Fruit fly (Drosophila melanogaster) whole organism, embryonic: ENCODE data around the gene CG5828.

ENCODE experiments used
- C15 ChIP-seq: fragments of 200-800 bp; sonication (Bioruptor generic); IDR thresholded peaks from 3 replicates; pipeline ENCODE4 v1.3.6; 2022; ENCODE audit warnings: missing biosample characterization, missing genetic modification characterization
- CG12155 ChIP-seq: fragments of 200-800 bp; sonication (Bioruptor generic); optimal IDR thresholded peaks from 3 replicates; lab custom pipeline; 2016; ENCODE audit warnings: missing biosample characterization, missing genetic modification characterization
- CG14710 ChIP-seq: fragments of 200-800 bp; sonication (Bioruptor generic); optimal IDR thresholded peaks from 3 replicates; lab custom pipeline; 2019; ENCODE audit warnings: missing biosample characterization, mild to moderate bottlenecking, missing genetic modification characterization, moderate library complexity
- CG15479 ChIP-seq: fragments of 200-800 bp; sonication (Bioruptor generic); optimal IDR thresholded peaks from 3 replicates; lab custom pipeline; 2019; ENCODE audit warnings: missing biosample characterization, mild to moderate bottlenecking, missing genetic modification characterization, moderate library complexity
- CG1603 ChIP-seq: fragments of 200-800 bp; sonication (Bioruptor generic); optimal IDR thresholded peaks from 2 replicates; lab custom pipeline; 2019; ENCODE audit warnings: missing biosample characterization, mild to moderate bottlenecking, missing genetic modification characterization, moderate library complexity
- CG16813 ChIP-seq: fragments of 200-800 bp; sonication (Bioruptor generic); IDR thresholded peaks from 3 replicates; pipeline ENCODE4 v1.3.6; 2022; ENCODE audit warnings: missing biosample characterization, missing genetic modification characterization; ENCODE audit not compliant: partially characterized antibody
- CG17568 ChIP-seq: fragments of 200-800 bp; sonication (Bioruptor generic); optimal IDR thresholded peaks from 2 replicates; lab custom pipeline; 2018; ENCODE audit warnings: missing biosample characterization, mild to moderate bottlenecking, missing genetic modification characterization, moderate library complexity
- CG2116 ChIP-seq: fragments of 200-800 bp; sonication (Bioruptor generic); optimal IDR thresholded peaks from 3 replicates; lab custom pipeline; 2018; ENCODE audit warnings: missing biosample characterization, mild to moderate bottlenecking, missing genetic modification characterization
- CG2712 ChIP-seq: fragments of 200-800 bp; optimal IDR thresholded peaks from 3 replicates; lab custom pipeline; 2019; ENCODE audit warnings: missing biosample characterization, mild to moderate bottlenecking, missing genetic modification characterization, moderate library complexity
- CG31365 ChIP-seq: fragments of 200-800 bp; sonication (Bioruptor generic); optimal IDR thresholded peaks from 2 replicates; lab custom pipeline; 2018; ENCODE audit warnings: missing biosample characterization, mild to moderate bottlenecking, missing genetic modification characterization
- CG34224 ChIP-seq: fragments of 200-800 bp; sonication (Bioruptor generic); IDR thresholded peaks from 3 replicates; pipeline ENCODE4 v1.3.6; 2022; ENCODE audit warnings: missing biosample characterization, missing genetic modification characterization; ENCODE audit not compliant: partially characterized antibody
- CG6254 ChIP-seq: fragments of 200-800 bp; sonication (Bioruptor generic); optimal IDR thresholded peaks from 3 replicates; lab custom pipeline; 2017; ENCODE audit warnings: mild to moderate bottlenecking, missing biosample characterization, missing genetic modification reagents, missing genetic modification characterization
- CG8290 ChIP-seq, 3 experiments: fragments of 200-800 bp; sonication (Bioruptor generic); optimal IDR thresholded peaks; 2 replicates each; lab custom pipeline; 2016 to 2019; ENCODE audit warnings: missing biosample characterization in 3 of 3, missing genetic modification characterization in 3 of 3, mild to moderate bottlenecking in 2 of 3, moderate library complexity in 1 of 3
- D19A ChIP-seq: fragments of 200-800 bp; optimal IDR thresholded peaks from 3 replicates; lab custom pipeline; 2019; ENCODE audit warnings: missing biosample characterization, mild to moderate bottlenecking, missing genetic modification characterization, moderate library complexity
- Dp ChIP-seq: fragments of 200-800 bp; sonication (Bioruptor generic); optimal IDR thresholded peaks from 2 replicates; lab custom pipeline; 2018; ENCODE audit warnings: missing biosample characterization, mild to moderate bottlenecking, missing genetic modification characterization, moderate library complexity
- E2f2 ChIP-seq: fragments of 200-800 bp; sonication (Bioruptor generic); IDR thresholded peaks from 2 replicates; pipeline ENCODE4 v1.3.6; 2022; ENCODE audit warnings: missing biosample characterization, missing genetic modification characterization
- HmgZ ChIP-seq: fragments of 200-800 bp; sonication (Bioruptor generic); optimal IDR thresholded peaks from 2 replicates; lab custom pipeline; 2018; ENCODE audit warnings: missing biosample characterization, mild to moderate bottlenecking, missing genetic modification characterization
- MESR4 ChIP-seq: fragments of 200-800 bp; sonication (Bioruptor generic); optimal IDR thresholded peaks from 2 replicates; lab custom pipeline; 2018; ENCODE audit warnings: missing biosample characterization, mild to moderate bottlenecking, missing genetic modification characterization, moderate library complexity
- Med ChIP-seq: fragments of 200-800 bp; sonication (Bioruptor generic); peaks from one replicate; lab custom pipeline; 2016; ENCODE audit warnings: missing biosample characterization, missing genetic modification characterization, mild to moderate bottlenecking, inconsistent platforms, moderate library complexity
- Myb ChIP-seq: fragments of 200-800 bp; sonication (Bioruptor generic); optimal IDR thresholded peaks from 2 replicates; lab custom pipeline; 2016; ENCODE audit warnings: missing biosample characterization, missing genetic modification characterization
- Neu2 ChIP-seq: fragments of 200-800 bp; sonication (Bioruptor generic); optimal IDR thresholded peaks from 3 replicates; lab custom pipeline; 2016; ENCODE audit warnings: missing biosample characterization, missing genetic modification characterization, borderline replicate concordance
- Oli ChIP-seq: fragments of 200-800 bp; sonication (Bioruptor generic); optimal IDR thresholded peaks from 2 replicates; lab custom pipeline; 2018; ENCODE audit warnings: missing biosample characterization, mild to moderate bottlenecking, missing genetic modification characterization, moderate library complexity
- amos ChIP-seq: fragments of 200-800 bp; sonication (Bioruptor generic); IDR thresholded peaks from 2 replicates; pipeline ENCODE4 v1.3.6; 2022; ENCODE audit warnings: missing biosample characterization, missing genetic modification characterization; ENCODE audit not compliant: partially characterized antibody
- ap ChIP-seq: fragments of 200-800 bp; sonication (Bioruptor generic); IDR thresholded peaks from 2 replicates; pipeline ENCODE4 v1.3.6; 2022; ENCODE audit warnings: missing biosample characterization, missing genetic modification characterization
- ato ChIP-seq: fragments of 200-800 bp; sonication (Bioruptor generic); IDR thresholded peaks from 2 replicates; pipeline ENCODE4 v1.3.6; 2022; ENCODE audit warnings: missing biosample characterization, missing genetic modification characterization; ENCODE audit not compliant: partially characterized antibody
- bbx ChIP-seq: fragments of 200-800 bp; sonication (Bioruptor generic); IDR thresholded peaks from 2 replicates; pipeline ENCODE4 v1.3.6; 2022; ENCODE audit warnings: missing biosample characterization, missing genetic modification characterization; ENCODE audit not compliant: partially characterized antibody
- bcd ChIP-seq: fragments of 200-800 bp; sonication (Bioruptor generic); optimal IDR thresholded peaks from 2 replicates; lab custom pipeline; 2017; ENCODE audit warnings: missing biosample characterization, mild to moderate bottlenecking, missing genetic modification characterization
- bowl ChIP-seq: fragments of 200-800 bp; sonication (Bioruptor generic); IDR thresholded peaks from 2 replicates; pipeline ENCODE4 v1.3.6; 2022; ENCODE audit warnings: missing biosample characterization, missing genetic modification characterization
- cato ChIP-seq: fragments of 200-800 bp; sonication (Bioruptor generic); optimal IDR thresholded peaks from 2 replicates; lab custom pipeline; 2016; ENCODE audit warnings: missing biosample characterization, missing genetic modification characterization, borderline replicate concordance
- ci ChIP-seq: fragments of 200-800 bp; sonication (Bioruptor generic); IDR thresholded peaks from 3 replicates; pipeline ENCODE4 v1.3.6; 2022; ENCODE audit warnings: missing biosample characterization, missing genetic modification characterization
- crp ChIP-seq, 2 experiments: fragments of 200-800 bp; sonication (Bioruptor generic); optimal IDR thresholded peaks; 2 replicates in 1 of 2; 3 replicates in 1 of 2; lab custom pipeline; 2017; ENCODE audit warnings: missing biosample characterization in 2 of 2, missing genetic modification characterization in 2 of 2, mild to moderate bottlenecking in 1 of 2, moderate library complexity in 1 of 2
- eyg ChIP-seq: fragments of 200-800 bp; sonication (Bioruptor generic); optimal IDR thresholded peaks from 3 replicates; lab custom pipeline; 2016; ENCODE audit warnings: missing biosample characterization, missing genetic modification characterization
- fu2 ChIP-seq: fragments of 200-800 bp; sonication (Bioruptor generic); optimal IDR thresholded peaks from 2 replicates; lab custom pipeline; 2016; ENCODE audit warnings: missing biosample characterization, missing genetic modification characterization
- gfzf ChIP-seq: fragments of 200-800 bp; sonication (Bioruptor generic); optimal IDR thresholded peaks from 2 replicates; lab custom pipeline; 2016; ENCODE audit warnings: missing biosample characterization, mild to moderate bottlenecking, missing genetic modification characterization, moderate library complexity
- her ChIP-seq: fragments of 200-800 bp; sonication (Bioruptor generic); optimal IDR thresholded peaks from 2 replicates; lab custom pipeline; 2016; ENCODE audit warnings: missing biosample characterization, missing genetic modification characterization
- lab ChIP-seq: fragments of 200-800 bp; sonication (Bioruptor generic); optimal IDR thresholded peaks from 3 replicates; lab custom pipeline; 2017; ENCODE audit warnings: missing biosample characterization, missing genetic modification characterization, mild to moderate bottlenecking, moderate library complexity, missing genetic modification reagents
- lilli ChIP-seq: fragments of 200-800 bp; sonication (Bioruptor generic); optimal IDR thresholded peaks from 3 replicates; lab custom pipeline; 2016; ENCODE audit warnings: missing biosample characterization, missing genetic modification characterization
- nerfin-1 ChIP-seq: fragments of 200-800 bp; sonication (Bioruptor generic); optimal IDR thresholded peaks from 3 replicates; lab custom pipeline; 2019; ENCODE audit warnings: missing biosample characterization, mild to moderate bottlenecking, missing genetic modification characterization, moderate library complexity
- nerfin-2 ChIP-seq: fragments of 200-800 bp; sonication (Bioruptor generic); IDR thresholded peaks from 2 replicates; pipeline ENCODE4 v1.3.6; 2022; ENCODE audit warnings: missing biosample characterization, missing genetic modification characterization; ENCODE audit not compliant: partially characterized antibody
- onecut ChIP-seq: fragments of 200-800 bp; sonication (Bioruptor generic); IDR thresholded peaks from 2 replicates; pipeline ENCODE4 v1.3.6; 2022; ENCODE audit warnings: missing biosample characterization, missing genetic modification characterization
- sisA ChIP-seq: fragments of 200-800 bp; sonication (Bioruptor generic); IDR thresholded peaks from 2 replicates; pipeline ENCODE4 v1.3.6; 2022; ENCODE audit warnings: missing biosample characterization, missing genetic modification characterization
- sna ChIP-seq: fragments of 200-800 bp; sonication (Bioruptor generic); IDR thresholded peaks from 2 replicates; pipeline ENCODE4 v1.3.6; 2022; ENCODE audit warnings: missing biosample characterization, missing genetic modification characterization; ENCODE audit not compliant: partially characterized antibody
- stwl ChIP-seq: fragments of 200-800 bp; sonication (Bioruptor generic); optimal IDR thresholded peaks from 3 replicates; lab custom pipeline; 2018; ENCODE audit warnings: missing biosample characterization, mild to moderate bottlenecking, missing genetic modification characterization, moderate library complexity
- tin ChIP-seq: fragments of 200-800 bp; sonication (Bioruptor generic); optimal IDR thresholded peaks from 3 replicates; lab custom pipeline; 2016; ENCODE audit warnings: missing biosample characterization, missing genetic modification characterization
- trem ChIP-seq: fragments of 200-800 bp; optimal IDR thresholded peaks from 3 replicates; lab custom pipeline; 2019; ENCODE audit warnings: missing biosample characterization, mild to moderate bottlenecking, missing genetic modification characterization, moderate library complexity
- unc-4 ChIP-seq: fragments of 200-800 bp; sonication (Bioruptor generic); IDR thresholded peaks from 2 replicates; pipeline ENCODE4 v1.3.6; 2022; ENCODE audit warnings: missing biosample characterization, missing genetic modification characterization; ENCODE audit not compliant: partially characterized antibody
- vnd ChIP-seq: fragments of 200-800 bp; sonication (Bioruptor generic); IDR thresholded peaks from 3 replicates; pipeline ENCODE4 v1.3.6; 2022; ENCODE audit warnings: missing biosample characterization, missing genetic modification characterization; ENCODE audit not compliant: partially characterized antibody
- zen2 ChIP-seq: fragments of 200-800 bp; sonication (Bioruptor generic); IDR thresholded peaks from 3 replicates; pipeline ENCODE4 v1.3.6; 2022; ENCODE audit warnings: missing biosample characterization, missing genetic modification characterization; ENCODE audit not compliant: partially characterized antibody

Gene CG5828

dm6 chr2L:5096222-5096621 lies 2.4 kb downstream of the CG5828 start, which contains the start of gene CG4230 (continued):
- peak; percentile 53; the same call in 1 of the 2 replicates for TF ChIP-seq ato (GFP tag; lab: Robert Waterston, UW)
- TF ChIP-seq bbx (GFP tag; lab: Robert Waterston, UW), result peak; percentile 94
- TF ChIP-seq CG31365 (tag; lab: Kevin White, UChicago), result no peak
- TF ChIP-seq cato (GFP tag; lab: Kevin White, UChicago), result no peak
- peak; percentile 69; the same call in 2 of the 3 replicates for TF ChIP-seq zen2 (GFP tag; lab: Robert Waterston, UW)
- TF ChIP-seq nerfin-2 (GFP tag; lab: Robert Waterston, UW), result peak; percentile 48; the same call in 1 of the 2 replicates
- TF ChIP-seq CG2712 (tag; lab: Kevin White, UChicago), result peak; percentile 30
- TF ChIP-seq ap (GFP tag; lab: Robert Waterston, UW), result no peak
- TF ChIP-seq Med (GFP tag; lab: Kevin White, UChicago), result peak; percentile 67
- TF ChIP-seq stwl (tag; lab: Kevin White, UChicago), result peak; percentile 30
- peak; percentile 84 for TF ChIP-seq CG6254 (GFP tag; lab: Kevin White, UChicago)
- peak; percentile 36; the same call in 1 of the 2 replicates for TF ChIP-seq E2f2 (GFP tag; lab: Robert Waterston, UW)
- TF ChIP-seq Oli, result no peak
- TF ChIP-seq CG17568 (GFP tag; lab: Kevin White, UChicago), result peak; percentile 36
- peak; percentile 91 for TF ChIP-seq Myb (GFP tag; lab: Kevin White, UChicago)
- peak; percentile 24 for TF ChIP-seq lab (GFP tag; lab: Kevin White, UChicago)
- no peak for TF ChIP-seq lilli
- no peak for TF ChIP-seq sisA
- TF ChIP-seq sna (GFP tag; lab: Robert Waterston, UW), result peak; percentile 79
- TF ChIP-seq HmgZ (tag; lab: Kevin White, UChicago), result peak; percentile 30
- TF ChIP-seq eyg (GFP tag; lab: Kevin White, UChicago), result no peak
- TF ChIP-seq trem (tag; lab: Kevin White, UChicago), result peak; percentile 65
- peak; percentile 14 for TF ChIP-seq Dp
- TF ChIP-seq CG15479 (GFP tag; lab: Kevin White, UChicago), result no peak
- peak; percentile 90 for TF ChIP-seq unc-4 (GFP tag; lab: Robert Waterston, UW)
- peak; percentile 78 for TF ChIP-seq CG34224 (GFP tag; lab: Robert Waterston, UW)
- TF ChIP-seq CG12155, result no peak
- peak; percentile 92 for TF ChIP-seq amos (GFP tag; lab: Robert Waterston, UW)
- TF ChIP-seq C15 (GFP tag; lab: Robert Waterston, UW), result no peak
- peak; percentile 45; the same call in 1 of the 3 replicates for TF ChIP-seq ci (GFP tag; lab: Robert Waterston, UW)
- no peak for TF ChIP-seq fu2 (GFP tag; lab: Kevin White, UChicago)
- TF ChIP-seq gfzf, result peak; percentile 39
- TF ChIP-seq vnd (GFP tag; lab: Robert Waterston, UW), result peak; percentile 63; the same call in 2 of the 3 replicates
- no peak for TF ChIP-seq onecut (GFP tag; lab: Robert Waterston, UW)
- no peak for TF ChIP-seq nerfin-1
- TF ChIP-seq CG2116 (GFP tag; lab: Kevin White, UChicago), result peak; percentile 43
- TF ChIP-seq CG8290 (GFP tag; optimal IDR thresholded peaks at IDR 0.05; lab: Kevin White, UChicago), result no peak
- peak in 1 of 2 experiments; percentile 45 for TF ChIP-seq CG8290 (tag; optimal IDR thresholded peaks at IDR 0.05; lab: Kevin White, UChicago)
- peak; percentile 12 for TF ChIP-seq CG14710
- TF ChIP-seq bowl (GFP tag; lab: Robert Waterston, UW), result no peak
- TF ChIP-seq D19A (tag; lab: Kevin White, UChicago), result no peak
- TF ChIP-seq her (GFP tag; lab: Kevin White, UChicago), result no peak
- TF ChIP-seq Neu2, result no peak
- peak; percentile 81 for TF ChIP-seq CG16813 (GFP tag; lab: Robert Waterston, UW)
- TF ChIP-seq CG1603 (tag; lab: Kevin White, UChicago), result peak; percentile 53
- peak; percentile 87 to 99 for TF ChIP-seq crp (GFP tag; optimal IDR thresholded peaks at IDR 0.05; lab: Kevin White, UChicago)
- no peak for TF ChIP-seq bcd (GFP tag; lab: Kevin White, UChicago)
- TF ChIP-seq MESR4 (GFP tag; lab: Kevin White, UChicago), result peak; percentile 56
- TF ChIP-seq tin (GFP tag; lab: Kevin White, UChicago), result no peak
